Worm (Caenorhabditis elegans): ENCODE data around the gene kbp-2.

Gene kbp-2

DNA sequence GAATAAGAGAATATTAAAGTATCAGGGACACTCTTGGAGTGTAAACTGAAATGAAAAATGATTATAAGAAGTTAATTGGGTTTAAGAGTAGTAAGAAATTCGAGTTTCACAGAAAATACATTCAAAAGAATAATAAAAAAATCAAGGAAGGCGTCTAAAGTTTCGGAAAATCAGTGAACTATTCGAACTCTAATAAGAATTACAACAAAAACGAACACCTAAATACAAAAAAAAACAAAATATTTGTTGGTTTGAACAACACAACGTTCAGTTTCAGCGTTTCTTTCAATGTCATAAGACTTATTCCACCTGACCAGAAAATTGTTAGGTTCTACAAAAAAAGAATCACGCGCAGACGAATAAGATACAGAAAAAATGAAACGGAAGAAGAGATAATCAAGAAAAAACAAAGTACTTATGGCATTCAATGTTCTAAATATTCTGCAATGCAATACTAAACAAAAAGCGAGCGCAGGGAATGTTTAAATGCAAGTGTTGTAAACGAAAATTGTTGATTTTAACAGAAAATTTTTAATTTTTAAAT lies 4.6 kb downstream of the kbp-2 start, which contains the start of gene nhl-2:
TSS of gene nhl-2 (minus strand) at position 51 of the 544 bp plus-strand sequence.
- TF ChIP-seq him-1 (tag; optimal IDR thresholded peaks at IDR 0.05) (no peak), dao-5 (tag; optimal IDR thresholded peaks at IDR 0.05) (no peak), W03F9.2 (tag; optimal IDR thresholded peaks at IDR 0.05) (no peak)

DNA sequence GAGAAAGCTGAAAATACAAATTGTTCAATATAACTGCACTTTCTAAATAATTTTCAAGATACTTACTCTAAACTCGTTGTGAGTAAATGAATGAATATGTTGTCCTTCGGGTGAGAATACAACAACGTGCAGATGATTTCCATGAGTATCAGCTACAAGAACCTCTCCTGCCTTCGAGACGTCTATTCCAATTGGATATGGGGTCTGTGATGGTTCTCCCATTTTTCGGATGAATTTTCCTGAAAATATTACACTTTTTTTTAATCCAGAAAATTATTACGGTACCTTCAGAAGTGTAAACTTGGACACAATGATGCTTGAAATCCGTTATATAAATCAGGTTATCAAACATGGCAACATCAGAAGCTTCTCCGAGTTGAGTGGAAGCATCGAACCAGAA lies 8.4 kb downstream of the kbp-2 start:
- no peak for TF ChIP-seq dao-5 (tag; optimal IDR thresholded peaks at IDR 0.05)
- TF ChIP-seq him-1 (tag; optimal IDR thresholded peaks at IDR 0.05): no peak
- no peak for TF ChIP-seq W03F9.2 (tag; optimal IDR thresholded peaks at IDR 0.05)

DNA sequence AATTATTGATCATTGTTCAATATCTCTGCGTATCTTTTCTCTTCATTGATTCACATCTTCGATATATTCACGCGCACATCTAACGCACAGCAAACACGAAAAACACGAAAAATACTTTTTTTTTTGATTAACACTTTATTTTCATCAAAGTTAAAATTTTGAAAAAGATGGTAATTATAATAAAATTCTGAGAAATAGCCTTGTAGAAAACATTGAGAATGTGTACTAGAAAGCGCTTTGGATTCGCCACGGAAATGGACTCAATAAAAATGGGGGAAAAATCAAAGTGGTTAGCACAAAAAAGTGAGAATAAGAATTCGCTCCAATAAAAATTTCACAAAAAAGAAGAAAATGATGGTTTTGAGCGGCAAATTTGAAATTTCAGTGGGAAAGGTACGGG lies 10.1 kb downstream of the kbp-2 start, which contains the start of gene F26F4.6:
TSS of gene F26F4.6 (minus strand) at position 101 of the 400 bp plus-strand sequence.
- no peak for TF ChIP-seq dao-5 (tag; optimal IDR thresholded peaks at IDR 0.05)
- no peak for TF ChIP-seq him-1 (tag; optimal IDR thresholded peaks at IDR 0.05)
- no peak for TF ChIP-seq W03F9.2 (tag; optimal IDR thresholded peaks at IDR 0.05)

DNA sequence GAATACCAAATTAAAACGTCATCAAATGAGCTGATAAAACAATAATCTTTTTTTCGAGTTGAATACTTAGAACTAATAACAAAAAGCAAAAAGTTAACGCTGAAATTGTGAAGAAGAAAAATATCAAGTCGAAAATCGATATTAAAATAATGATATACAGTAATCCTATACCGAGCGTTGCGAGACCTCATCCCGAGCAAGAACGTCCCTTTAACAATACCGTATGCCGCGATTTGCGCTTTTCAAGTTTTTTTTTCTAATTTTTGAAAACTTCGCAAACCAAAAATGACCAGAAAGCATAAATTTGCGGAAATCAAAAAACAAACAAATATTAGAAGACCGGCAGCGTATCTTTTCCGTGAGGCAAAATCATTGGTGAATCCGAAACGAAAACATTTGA lies 12.7 kb downstream of the kbp-2 start, which contains the start of gene F26F4.5:
TSS of gene F26F4.5 (minus strand) at position 256 of the 400 bp plus-strand sequence.
- no peak for TF ChIP-seq him-1 (tag; optimal IDR thresholded peaks at IDR 0.05)
- no peak for TF ChIP-seq dao-5 (tag; optimal IDR thresholded peaks at IDR 0.05)
- no peak for TF ChIP-seq W03F9.2 (tag; optimal IDR thresholded peaks at IDR 0.05)

DNA sequence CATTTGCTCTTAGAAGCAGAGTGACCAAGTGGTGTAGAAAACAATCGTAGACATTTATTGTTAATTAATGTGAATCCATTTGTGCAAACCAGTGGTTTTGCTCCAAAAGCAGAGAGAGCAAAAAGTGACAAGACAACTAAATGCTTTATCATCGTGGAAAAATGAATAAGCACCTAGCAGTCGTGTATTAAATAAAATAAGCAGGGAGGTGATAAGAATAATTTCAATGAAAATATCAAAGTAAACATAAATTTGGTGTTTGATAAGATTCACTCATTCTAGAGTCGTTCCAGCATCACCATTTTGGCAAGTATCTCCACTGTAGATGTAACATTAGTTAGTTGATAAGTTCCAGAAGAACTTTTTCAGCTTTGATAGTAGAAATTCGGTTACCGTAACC lies 16.4 kb downstream of the kbp-2 start, which contains the start of gene clec-6:
TSS of gene clec-6 (minus strand) at position 154 of the 400 bp plus-strand sequence.
- TF ChIP-seq W03F9.2 (tag; optimal IDR thresholded peaks at IDR 0.05) (no peak), him-1 (tag; optimal IDR thresholded peaks at IDR 0.05) (no peak), dao-5 (tag; optimal IDR thresholded peaks at IDR 0.05) (no peak)

DNA sequence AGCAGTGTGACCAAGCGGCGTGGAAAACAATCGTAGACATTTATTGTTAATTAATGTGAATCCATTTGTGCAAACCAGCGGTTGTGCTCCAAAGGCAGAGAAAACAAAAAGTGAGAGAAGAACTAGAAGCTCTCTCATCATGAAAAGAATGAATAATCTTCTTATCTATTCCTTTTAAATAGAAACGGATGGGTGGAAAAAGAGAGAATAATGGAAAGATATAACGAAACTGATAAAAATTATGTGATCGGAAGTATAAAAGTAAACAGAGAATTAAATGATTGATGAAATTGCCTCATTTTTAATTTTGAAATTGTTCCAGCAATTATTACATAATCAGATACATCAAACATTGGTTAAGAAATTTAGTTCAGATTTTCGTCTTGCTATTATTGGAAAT lies 20.3 kb downstream of the kbp-2 start, which contains the start of gene clec-5:
TSS of gene clec-5 (minus strand) at position 178 of the 400 bp plus-strand sequence.
- TF ChIP-seq dao-5 (tag; optimal IDR thresholded peaks at IDR 0.05) (no peak), him-1 (tag; optimal IDR thresholded peaks at IDR 0.05) (no peak), W03F9.2 (tag; optimal IDR thresholded peaks at IDR 0.05) (no peak)

DNA sequence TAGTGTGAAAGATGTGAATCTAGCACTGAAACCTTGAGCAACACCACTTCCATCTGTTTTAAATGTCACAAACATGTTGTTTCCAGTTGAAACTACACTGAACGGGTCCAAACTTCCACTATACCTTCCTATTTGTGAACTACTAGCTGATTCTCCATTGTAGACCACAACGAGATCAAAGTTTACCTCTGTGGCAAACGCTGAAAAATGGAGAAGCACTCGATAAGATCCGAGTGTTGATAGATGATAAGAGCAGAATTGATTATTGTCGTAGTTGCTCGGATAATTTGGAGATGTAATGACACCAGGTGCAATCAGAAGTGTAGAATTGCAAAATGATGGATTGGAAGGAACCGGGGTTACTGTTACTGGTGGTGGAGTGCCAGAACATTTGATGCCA lies 21.7 kb downstream of the kbp-2 start:
- TF ChIP-seq him-1 (tag; optimal IDR thresholded peaks at IDR 0.05): no peak
- no peak for TF ChIP-seq W03F9.2 (tag; optimal IDR thresholded peaks at IDR 0.05)
- TF ChIP-seq dao-5 (tag; optimal IDR thresholded peaks at IDR 0.05): no peak

DNA sequence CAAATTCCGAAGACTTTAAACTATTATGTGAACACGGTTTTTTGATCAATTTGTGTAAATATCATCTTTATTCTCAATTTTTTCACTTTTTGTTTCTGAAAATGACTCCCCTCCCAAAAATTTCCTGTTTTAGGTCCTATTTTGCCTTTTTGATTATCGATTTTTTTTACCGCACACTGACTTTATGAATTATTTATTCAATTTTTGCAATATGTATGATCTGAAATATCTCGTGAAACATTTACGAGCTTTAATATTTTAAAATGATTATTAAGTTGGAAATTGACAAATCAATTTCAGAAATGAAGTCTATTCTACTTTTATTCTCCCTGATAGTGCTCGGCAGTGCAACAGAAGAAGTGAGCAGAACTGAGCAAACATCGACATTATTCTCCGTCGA lies 24.2 kb downstream of the kbp-2 start, which contains the start of gene C35D10.1:
TSS of gene C35D10.1 (plus strand) at position 301 of the 400 bp plus-strand sequence.
- TF ChIP-seq him-1 (tag; optimal IDR thresholded peaks at IDR 0.05) (no peak), dao-5 (tag; optimal IDR thresholded peaks at IDR 0.05) (no peak), W03F9.2 (tag; optimal IDR thresholded peaks at IDR 0.05) (no peak)

DNA sequence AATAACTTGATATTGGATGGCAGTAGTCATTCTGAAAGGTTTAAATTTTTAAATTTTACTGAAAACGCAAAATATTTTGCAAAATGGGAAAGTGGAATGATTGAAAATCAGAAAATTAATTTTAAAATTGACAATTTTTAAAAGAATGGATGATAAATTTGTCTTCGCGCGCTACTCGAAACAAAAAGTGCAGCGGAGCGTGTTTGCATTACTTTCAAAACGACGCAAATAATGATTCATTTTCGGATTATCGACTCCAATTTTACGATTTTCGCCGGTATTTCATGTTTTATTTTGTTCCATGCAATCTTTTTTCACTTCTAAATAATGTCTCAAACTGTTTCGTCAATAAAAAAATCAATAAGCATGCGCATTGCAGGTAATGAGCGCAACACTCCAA lies 25.4 kb downstream of the kbp-2 start, which contains the start of the genes tost-1 and arx-6:
TSS of gene tost-1 (minus strand) at position 31 of the 400 bp plus-strand sequence.
TSS of gene arx-6 (plus strand) at position 378 of the 400 bp plus-strand sequence.
- TF ChIP-seq dao-5 (tag; optimal IDR thresholded peaks at IDR 0.05) (no peak), W03F9.2 (tag; optimal IDR thresholded peaks at IDR 0.05) (no peak), him-1 (tag; optimal IDR thresholded peaks at IDR 0.05) (no peak)

DNA sequence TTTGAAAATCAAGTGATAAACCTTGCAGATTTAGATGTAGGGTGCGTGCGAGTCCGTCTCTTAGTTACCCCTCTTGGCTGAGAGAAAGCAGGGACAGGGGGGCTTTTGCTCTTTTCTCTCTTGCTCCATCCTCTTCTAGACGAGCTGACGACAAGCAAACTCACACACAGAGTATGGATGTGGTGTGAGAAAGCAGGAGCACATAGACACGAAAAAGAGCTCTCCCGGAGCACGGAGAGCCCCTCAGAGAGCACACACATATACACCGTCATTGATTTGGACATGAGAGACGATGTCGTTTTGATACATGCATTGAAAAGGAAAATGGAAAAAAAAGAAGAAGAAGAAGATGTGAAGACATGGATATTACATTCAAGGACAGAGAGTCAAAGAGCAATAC lies 28.0 kb downstream of the kbp-2 start:
- TF ChIP-seq W03F9.2 (tag; optimal IDR thresholded peaks at IDR 0.05): no peak
- no peak for TF ChIP-seq dao-5 (tag; optimal IDR thresholded peaks at IDR 0.05)
- no peak for TF ChIP-seq him-1 (tag; optimal IDR thresholded peaks at IDR 0.05)

DNA sequence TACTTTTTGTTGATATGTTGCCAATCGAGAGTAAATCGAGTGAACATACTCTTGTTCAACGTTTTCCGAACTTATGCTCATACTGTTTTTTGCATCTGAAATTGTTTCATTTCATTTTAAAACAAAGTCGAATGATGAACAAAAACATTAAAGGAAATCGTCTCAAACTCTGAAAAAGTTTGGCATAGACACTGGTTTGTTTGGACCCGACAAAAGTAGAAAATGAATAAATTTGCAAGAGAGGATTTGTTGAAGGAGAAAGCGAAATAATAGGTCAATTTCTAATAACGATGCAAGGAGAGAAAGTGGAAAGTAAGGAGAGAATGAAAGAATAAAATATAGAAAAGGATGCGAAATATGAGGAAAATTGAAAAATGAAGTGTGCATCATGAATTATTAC lies 29.0 kb downstream of the kbp-2 start, which contains the start of gene C35D10.12:
TSS of gene C35D10.12 (minus strand) at position 101 of the 400 bp plus-strand sequence.
- TF ChIP-seq dao-5 (tag; optimal IDR thresholded peaks at IDR 0.05) (no peak), W03F9.2 (tag; optimal IDR thresholded peaks at IDR 0.05) (no peak), him-1 (tag; optimal IDR thresholded peaks at IDR 0.05) (no peak)

DNA sequence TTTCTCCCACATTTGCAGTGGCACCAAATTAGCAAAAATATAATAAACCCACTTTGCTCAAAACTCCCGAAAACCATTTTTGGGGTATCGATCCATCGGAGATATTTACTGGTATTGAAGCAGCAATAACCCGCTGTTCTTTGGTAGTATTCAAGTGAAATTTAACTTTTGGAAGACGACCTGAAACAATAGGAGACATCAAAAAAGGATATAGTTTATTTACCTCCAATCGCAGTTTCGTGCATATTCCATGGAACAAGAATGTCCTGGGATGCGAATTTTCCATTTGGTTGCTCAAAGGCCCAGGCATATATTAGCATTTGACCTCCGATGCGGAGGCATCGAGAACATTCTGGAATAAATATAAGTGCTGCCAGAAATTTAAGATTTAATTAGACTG lies 30.3 kb downstream of the kbp-2 start:
- TF ChIP-seq W03F9.2 (tag; optimal IDR thresholded peaks at IDR 0.05): no peak
- no peak for TF ChIP-seq dao-5 (tag; optimal IDR thresholded peaks at IDR 0.05)
- TF ChIP-seq him-1 (tag; optimal IDR thresholded peaks at IDR 0.05): no peak

DNA sequence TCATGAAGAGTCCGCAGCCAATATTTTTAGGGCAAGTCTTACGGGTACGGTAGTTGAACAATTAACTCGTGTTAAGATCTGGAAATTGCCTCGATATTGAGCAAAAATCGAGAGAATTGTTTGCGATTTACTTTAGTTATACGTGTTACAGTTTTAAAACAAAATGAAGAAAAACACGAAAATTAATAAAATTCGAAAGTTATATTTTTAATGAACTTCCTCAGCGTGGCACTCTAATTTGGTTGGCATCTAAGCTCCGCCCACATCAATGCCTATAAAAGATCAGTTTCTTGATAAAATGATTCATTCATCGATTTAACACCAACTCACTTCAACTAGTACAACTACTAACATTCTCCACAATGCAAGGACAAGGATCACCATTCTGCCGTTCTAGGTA lies 33.2 kb downstream of the kbp-2 start, which contains the start of gene gipc-1:
TSS of gene gipc-1 (plus strand) at position 301 of the 400 bp plus-strand sequence.
- TF ChIP-seq him-1 (tag; optimal IDR thresholded peaks at IDR 0.05) (no peak), W03F9.2 (tag; optimal IDR thresholded peaks at IDR 0.05) (no peak), dao-5 (tag; optimal IDR thresholded peaks at IDR 0.05) (no peak)

DNA sequence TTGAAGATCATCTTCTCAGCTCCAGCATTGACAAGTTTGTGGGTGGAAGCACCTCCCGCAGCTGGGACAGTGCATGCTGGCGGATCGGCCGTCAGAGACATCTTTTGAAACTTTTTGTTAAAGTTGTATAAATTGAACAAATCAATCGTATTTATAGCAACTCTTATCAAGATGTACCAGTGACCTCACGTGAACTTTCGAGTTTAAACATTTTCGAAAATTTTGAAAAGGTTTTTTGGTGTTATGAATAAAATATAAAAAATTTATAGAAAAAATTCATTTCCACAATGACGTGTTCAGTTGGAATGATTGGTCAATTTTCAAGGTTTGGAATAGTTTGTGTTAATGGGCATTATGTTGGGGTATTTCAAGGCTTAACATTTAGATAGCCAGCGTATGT lies 35.0 kb downstream of the kbp-2 start, which contains the start of the genes msd-4 and C35D10.3:
TSS of gene msd-4 (minus strand) at position 101 of the 400 bp plus-strand sequence.
TSS of gene C35D10.3 (plus strand) at position 279 of the 400 bp plus-strand sequence.
- TF ChIP-seq dao-5 (tag; optimal IDR thresholded peaks at IDR 0.05): no peak
- no peak for TF ChIP-seq W03F9.2 (tag; optimal IDR thresholded peaks at IDR 0.05)
- TF ChIP-seq him-1 (tag; optimal IDR thresholded peaks at IDR 0.05): no peak

Measured in whole organism, L4/young adult.